Worm (Caenorhabditis elegans): ENCODE data around the gene vps-15.
A peak's percentile ranks its signal among the peaks of the same experiment; 100 is the strongest.

Gene vps-15

DNA sequence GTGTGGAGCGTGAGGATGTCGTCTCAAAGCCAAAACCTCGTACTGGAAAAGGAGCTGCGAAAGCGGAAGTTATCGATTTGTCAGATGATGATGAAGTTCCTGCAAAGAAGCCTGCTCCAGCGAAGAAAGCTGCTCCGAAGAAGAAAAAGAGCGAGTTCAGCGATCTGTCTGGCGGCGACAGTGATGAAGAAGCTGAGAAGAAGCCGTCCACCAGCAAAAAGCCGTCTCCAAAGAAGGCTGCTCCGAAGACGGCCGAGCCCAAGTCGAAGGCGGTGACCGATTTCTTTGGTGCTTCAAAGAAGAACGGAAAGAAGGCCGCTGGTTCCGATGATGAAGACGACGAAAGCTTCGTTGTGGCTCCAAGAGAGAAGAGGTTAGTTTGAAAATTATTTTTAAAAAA is 35.9 kb downstream of the vps-15 start:
- no peak for TF ChIP-seq nhr-11 (tag; optimal IDR thresholded peaks at IDR 0.05)
- no peak for TF ChIP-seq nhr-237 (tag; optimal IDR thresholded peaks at IDR 0.05)
- no peak for TF ChIP-seq gmeb-1 (tag; optimal IDR thresholded peaks at IDR 0.05)
- no peak for TF ChIP-seq R02D3.7 (tag; optimal IDR thresholded peaks at IDR 0.05)
- no peak for TF ChIP-seq fos-1 (tag; optimal IDR thresholded peaks at IDR 0.05)
- no peak for TF ChIP-seq sma-9 (GFP tag; optimal IDR thresholded peaks at IDR 0.05)
- no peak for TF ChIP-seq sma-9 (tag; optimal IDR thresholded peaks at IDR 0.05)
- no peak for TF ChIP-seq ZK546.5 (tag; optimal IDR thresholded peaks at IDR 0.05)
- no peak for TF ChIP-seq elt-1 (tag; optimal IDR thresholded peaks at IDR 0.05)
- no peak for TF ChIP-seq sma-3 (GFP tag; optimal IDR thresholded peaks at IDR 0.05)

DNA sequence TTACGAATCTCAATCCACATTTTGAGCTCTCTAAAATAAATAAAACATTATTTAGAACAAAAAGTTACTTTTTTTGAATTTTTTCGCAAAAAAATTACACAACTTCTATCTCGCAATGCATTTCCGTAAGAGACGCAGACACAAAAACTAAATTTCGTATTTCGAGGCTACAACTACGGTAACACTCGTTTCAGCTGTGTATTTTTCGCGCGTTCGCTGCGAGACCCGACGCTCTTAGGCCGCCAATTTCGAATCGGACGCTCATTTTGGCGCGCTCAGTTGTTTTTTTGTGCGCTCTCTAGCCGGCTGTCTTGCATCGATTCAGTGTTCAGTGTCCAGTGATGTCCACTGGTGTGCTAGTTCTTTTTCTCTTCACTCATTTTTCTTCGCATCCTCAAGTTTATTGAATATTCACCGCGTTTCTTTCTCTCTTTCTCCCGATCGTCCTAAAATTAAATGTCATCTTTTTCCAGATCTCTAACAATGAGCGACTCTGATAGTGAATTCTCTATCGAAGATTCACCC is 40.9 kb downstream of the vps-15 start, which contains the start of the genes npp-3 and top-2:
Gene npp-3 (minus strand): TSS at position 115 of the 525 bp plus-strand sequence.
Gene top-2 (plus strand): TSS at position 475 of the 525 bp plus-strand sequence.
- TF ChIP-seq ztf-11 (tag; optimal IDR thresholded peaks at IDR 0.05) (no peak), nhr-25 (tag; optimal IDR thresholded peaks at IDR 0.05) (peak; percentile 94), elt-3 (tag; optimal IDR thresholded peaks at IDR 0.05) (no peak), nhr-6 (tag; optimal IDR thresholded peaks at IDR 0.05) (peak; percentile 79), nhr-237 (tag; optimal IDR thresholded peaks at IDR 0.05) (peak; percentile 27), mdl-1 (tag; optimal IDR thresholded peaks at IDR 0.05) (peak in 1 of 2 experiments; percentile 62), Y55F3AM.14 (GFP tag; optimal IDR thresholded peaks at IDR 0.05) (peak; percentile 68), crh-2 (tag; optimal IDR thresholded peaks at IDR 0.05) (peak; percentile 96), fos-1 (tag; optimal IDR thresholded peaks at IDR 0.05) (peak; percentile 87), ztf-4 (tag; optimal IDR thresholded peaks at IDR 0.05) (no peak), nhr-21 (tag; optimal IDR thresholded peaks at IDR 0.05) (peak; percentile 92), unc-39 (tag; optimal IDR thresholded peaks at IDR 0.05) (no peak), nhr-77 (tag; optimal IDR thresholded peaks at IDR 0.05) (no peak), ZK546.5 (tag; optimal IDR thresholded peaks at IDR 0.05) (peak; percentile 79), C34F6.9 (tag; optimal IDR thresholded peaks at IDR 0.05) (peak; percentile 96), sem-4 (tag; optimal IDR thresholded peaks at IDR 0.05) (peak; percentile 69), R02D3.7 (tag; optimal IDR thresholded peaks at IDR 0.05) (peak; percentile 72), ama-1 (optimal IDR thresholded peaks at IDR 0.05) (no peak), blmp-1 (tag; optimal IDR thresholded peaks at IDR 0.05; ENCODE audit: insufficient read depth) (peak; percentile 16), nhr-11 (tag; optimal IDR thresholded peaks at IDR 0.05) (peak; percentile 80), nhr-129 (tag; optimal IDR thresholded peaks at IDR 0.05) (peak; percentile 96), unc-62 (GFP tag; optimal IDR thresholded peaks at IDR 0.05) (no peak), snpc-4 (tag; optimal IDR thresholded peaks at IDR 0.05) (peak; percentile 79), dmd-4 (tag; optimal IDR thresholded peaks at IDR 0.05) (no peak), unc-55 (GFP tag; optimal IDR thresholded peaks at IDR 0.05) (peak; percentile 97), lsy-2 (tag; optimal IDR thresholded peaks at IDR 0.05) (peak; percentile 99), ceh-82 (tag; optimal IDR thresholded peaks at IDR 0.05) (peak; percentile 45), F13H6.1 (tag; optimal IDR thresholded peaks at IDR 0.05) (peak; percentile 91), nhr-10 (tag; optimal IDR thresholded peaks at IDR 0.05) (peak; percentile 45), peb-1 (tag; optimal IDR thresholded peaks at IDR 0.05) (no peak), ztf-1 (GFP tag; conservative IDR thresholded peaks at IDR 0.05) (no peak), mab-5 (tag; optimal IDR thresholded peaks at IDR 0.05) (peak; percentile 85), alr-1 (tag; optimal IDR thresholded peaks at IDR 0.05) (no peak), sma-9 (GFP tag; optimal IDR thresholded peaks at IDR 0.05) (peak; percentile 92), sma-9 (tag; optimal IDR thresholded peaks at IDR 0.05) (no peak), lin-39 (tag; optimal IDR thresholded peaks at IDR 0.05) (no peak), ceh-16 (tag; optimal IDR thresholded peaks at IDR 0.05) (peak; percentile 75), nhr-23 (tag; optimal IDR thresholded peaks at IDR 0.05) (no peak), gmeb-1 (tag; optimal IDR thresholded peaks at IDR 0.05) (peak; percentile 98), mbf-1 (tag; optimal IDR thresholded peaks at IDR 0.05) (no peak), sma-3 (GFP tag; optimal IDR thresholded peaks at IDR 0.05) (peak; percentile 89), skn-1 (tag; optimal IDR thresholded peaks at IDR 0.05) (no peak), egl-27 (tag; optimal IDR thresholded peaks at IDR 0.05) (peak; percentile 83), nhr-12 (tag; optimal IDR thresholded peaks at IDR 0.05) (no peak), elt-1 (tag; optimal IDR thresholded peaks at IDR 0.05) (no peak), lin-11 (tag; optimal IDR thresholded peaks at IDR 0.05) (peak; percentile 94), zag-1 (tag; optimal IDR thresholded peaks at IDR 0.05) (peak; percentile 78), aly-2 (tag; optimal IDR thresholded peaks at IDR 0.05) (no peak), lin-13 (GFP tag; optimal IDR thresholded peaks at IDR 0.05) (peak; percentile 95)

All from whole organism, L2 larva.